In genomic region chr2L:18325120-18325581, dm6 we compare ENCODE assay signal across 1 fruit fly cellular context.
A peak's percentile ranks its signal among the peaks of the same experiment; 100 is the strongest.
TF ChIP-seq lines count a peak whose summit lies in the region.

No protein-coding gene starts in this region.

TF ChIP-seq in whole organism, embryonic, 481 proteins besides CTCF, POLR2A, EP300 and RAD21 (continued from another document and continues in another):
- TF ChIP-seq CG1233 (GFP tag; optimal IDR thresholded peaks at IDR 0.05; lab: Kevin White, UChicago): peak; percentile 84
- TF ChIP-seq pfk (GFP tag; optimal IDR thresholded peaks at IDR 0.05; lab: Kevin White, UChicago): no peak
- TF ChIP-seq Stat92E (GFP tag; optimal IDR thresholded peaks at IDR 0.05; lab: Kevin White, UChicago): peak in 1 of 3 experiments; percentile 16
- peak; percentile 22 for TF ChIP-seq Ravus (GFP tag; IDR thresholded peaks at IDR 0.05; lab: Robert Waterston, UW)
- no peak for TF ChIP-seq Sin3A (optimal IDR thresholded peaks at IDR 0.05; lab: Kevin White, UChicago)
- TF ChIP-seq Sry-β (GFP tag; optimal IDR thresholded peaks at IDR 0.05; lab: Kevin White, UChicago): peak; percentile 51
- peak; percentile 72 for TF ChIP-seq tx (GFP tag; optimal IDR thresholded peaks at IDR 0.05; lab: Kevin White, UChicago)
- peak; percentile 39 for TF ChIP-seq mirr (GFP tag; optimal IDR thresholded peaks at IDR 0.05; lab: Kevin White, UChicago)
- TF ChIP-seq sna (GFP tag; IDR thresholded peaks at IDR 0.05; lab: Robert Waterston, UW; ENCODE audit: partially characterized antibody): no peak
- TF ChIP-seq repo (GFP tag; optimal IDR thresholded peaks at IDR 0.05; lab: Kevin White, UChicago): peak; percentile 64
- peak; percentile 70; the same call in 1 of the 2 replicates for TF ChIP-seq sim (GFP tag; IDR thresholded peaks at IDR 0.05; lab: Robert Waterston, UW)
- TF ChIP-seq gro (GFP tag; optimal IDR thresholded peaks at IDR 0.05; lab: Kevin White, UChicago): peak; percentile 6
- peak; percentile 60 for TF ChIP-seq CG6654 (GFP tag; optimal IDR thresholded peaks at IDR 0.05; lab: Kevin White, UChicago)
- TF ChIP-seq CG12391 (tag; optimal IDR thresholded peaks at IDR 0.05; lab: Kevin White, UChicago): peak; percentile 88
- no peak for TF ChIP-seq yki (optimal IDR thresholded peaks at IDR 0.05; lab: Kevin White, UChicago)
- peak; percentile 1 for TF ChIP-seq CG7928 (GFP tag; optimal IDR thresholded peaks at IDR 0.05; lab: Kevin White, UChicago)
- TF ChIP-seq Hmx (GFP tag; optimal IDR thresholded peaks at IDR 0.05; lab: Kevin White, UChicago): peak; percentile 30
- TF ChIP-seq Mad (GFP tag; optimal IDR thresholded peaks at IDR 0.05; lab: Kevin White, UChicago): peak; percentile 74
- TF ChIP-seq CG7271 (tag; optimal IDR thresholded peaks at IDR 0.05; lab: Kevin White, UChicago): no peak
- TF ChIP-seq ind (GFP tag; optimal IDR thresholded peaks at IDR 0.05; lab: Kevin White, UChicago): peak; percentile 88
- peak; percentile 61; the same call in 2 of the 3 replicates for TF ChIP-seq Dbx (GFP tag; IDR thresholded peaks at IDR 0.05; lab: Robert Waterston, UW)
- peak; percentile 84 for TF ChIP-seq NfI (GFP tag; optimal IDR thresholded peaks at IDR 0.05; lab: Kevin White, UChicago)
- peak; percentile 77 for TF ChIP-seq ase (GFP tag; IDR thresholded peaks at IDR 0.05; lab: Robert Waterston, UW)
- peak; percentile 57 for TF ChIP-seq Bteb2 (GFP tag; optimal IDR thresholded peaks at IDR 0.05; lab: Kevin White, UChicago)
- TF ChIP-seq lab (GFP tag; optimal IDR thresholded peaks at IDR 0.05; lab: Kevin White, UChicago): peak; percentile 82
- peak; percentile 63; the same call in 2 of the 3 replicates for TF ChIP-seq jigr1 (GFP tag; IDR thresholded peaks at IDR 0.05; lab: Robert Waterston, UW)
- TF ChIP-seq crp (GFP tag; optimal IDR thresholded peaks at IDR 0.05; lab: Kevin White, UChicago): peak in 1 of 2 experiments; percentile 37
- peak; percentile 74 for TF ChIP-seq CG1792 (GFP tag; optimal IDR thresholded peaks at IDR 0.05; lab: Kevin White, UChicago)
- TF ChIP-seq Dek (tag; optimal IDR thresholded peaks at IDR 0.05; lab: Kevin White, UChicago): peak; percentile 67
- peak; percentile 93 for TF ChIP-seq CG12769 (tag; optimal IDR thresholded peaks at IDR 0.05; lab: Kevin White, UChicago)
- peak; percentile 76; the same call in 1 of the 3 replicates for TF ChIP-seq Mrtf (GFP tag; IDR thresholded peaks at IDR 0.05; lab: Robert Waterston, UW)
- TF ChIP-seq PHDP (tag; optimal IDR thresholded peaks at IDR 0.05; lab: Kevin White, UChicago): peak; percentile 83
- TF ChIP-seq CG7839 (tag; optimal IDR thresholded peaks at IDR 0.05; lab: Kevin White, UChicago): peak; percentile 91
- peak; percentile 43 for TF ChIP-seq Nf-YC (tag; optimal IDR thresholded peaks at IDR 0.05; lab: Kevin White, UChicago)
- TF ChIP-seq CG14860 (GFP tag; IDR thresholded peaks at IDR 0.05; lab: Robert Waterston, UW; ENCODE audit: partially characterized antibody): no peak
- peak; percentile 83 for TF ChIP-seq so (GFP tag; IDR thresholded peaks at IDR 0.05; lab: Robert Waterston, UW)
- no peak for TF ChIP-seq ftz-f1 (GFP tag; optimal IDR thresholded peaks at IDR 0.05; lab: Kevin White, UChicago)
- TF ChIP-seq Rfx (GFP tag; IDR thresholded peaks at IDR 0.05; lab: Robert Waterston, UW): peak; percentile 87
- TF ChIP-seq gsb-n (tag; optimal IDR thresholded peaks at IDR 0.05; lab: Kevin White, UChicago): peak; percentile 84
- TF ChIP-seq CG2129 (GFP tag; IDR thresholded peaks at IDR 0.05; lab: Robert Waterston, UW; ENCODE audit: partially characterized antibody): no peak
- peak; percentile 55 for TF ChIP-seq trh (GFP tag; optimal IDR thresholded peaks at IDR 0.05; lab: Kevin White, UChicago)
- TF ChIP-seq Kr (GFP tag; optimal IDR thresholded peaks at IDR 0.05; lab: Kevin White, UChicago): peak; percentile 51
- peak; percentile 70 for TF ChIP-seq CG4360 (GFP tag; IDR thresholded peaks at IDR 0.05; lab: Robert Waterston, UW)
- TF ChIP-seq chm (GFP tag; IDR thresholded peaks at IDR 0.05; lab: Robert Waterston, UW): peak; percentile 52; the same call in 1 of the 2 replicates
- TF ChIP-seq mam (GFP tag; optimal IDR thresholded peaks at IDR 0.05; lab: Kevin White, UChicago): peak; percentile 75
- peak; percentile 78 for TF ChIP-seq CG14050 (GFP tag; IDR thresholded peaks at IDR 0.05; lab: Robert Waterston, UW)
- TF ChIP-seq CG14667 (GFP tag; IDR thresholded peaks at IDR 0.05; lab: Robert Waterston, UW): no peak; the same call in 1 of the 2 replicates
- TF ChIP-seq Sry-δ (GFP tag; optimal IDR thresholded peaks at IDR 0.05; lab: Kevin White, UChicago): peak; percentile 49
- peak; percentile 84 for TF ChIP-seq Xbp1 (GFP tag; optimal IDR thresholded peaks at IDR 0.05; lab: Kevin White, UChicago)
- TF ChIP-seq esg (GFP tag; conservative IDR thresholded peaks at IDR 0.05; lab: Robert Waterston, UW): peak; percentile 82
- peak in 1 of 2 experiments; percentile 70 for TF ChIP-seq Eip74EF (GFP tag; optimal IDR thresholded peaks at IDR 0.05; lab: Kevin White, UChicago)
- peak; percentile 27 for TF ChIP-seq CG2116 (GFP tag; optimal IDR thresholded peaks at IDR 0.05; lab: Kevin White, UChicago)
- peak; percentile 98 for TF ChIP-seq Med (GFP tag; lab: Kevin White, UChicago)
- TF ChIP-seq CG4328 (GFP tag; optimal IDR thresholded peaks at IDR 0.05; lab: Kevin White, UChicago): peak; percentile 56
- no peak for TF ChIP-seq Tbp (GFP tag; optimal IDR thresholded peaks at IDR 0.05; lab: Kevin White, UChicago)
- peak; percentile 25 for TF ChIP-seq YL-1 (GFP tag; optimal IDR thresholded peaks at IDR 0.05; lab: Kevin White, UChicago)
- TF ChIP-seq ac (GFP tag; optimal IDR thresholded peaks at IDR 0.05; lab: Kevin White, UChicago): peak; percentile 43
- TF ChIP-seq fd3F (GFP tag; optimal IDR thresholded peaks at IDR 0.05; lab: Kevin White, UChicago): peak; percentile 70
- TF ChIP-seq Rx (GFP tag; IDR thresholded peaks at IDR 0.05; lab: Robert Waterston, UW): peak; percentile 77
- TF ChIP-seq CG18764 (GFP tag; optimal IDR thresholded peaks at IDR 0.05; lab: Kevin White, UChicago): peak; percentile 68
- peak; percentile 79 for TF ChIP-seq HmgZ (tag; optimal IDR thresholded peaks at IDR 0.05; lab: Kevin White, UChicago)
- no peak for TF ChIP-seq D (optimal IDR thresholded peaks at IDR 0.05; lab: Kevin White, UChicago)
- TF ChIP-seq D (GFP tag; optimal IDR thresholded peaks at IDR 0.05; lab: Kevin White, UChicago): peak; percentile 81
- peak; percentile 82 for TF ChIP-seq CG7556 (GFP tag; optimal IDR thresholded peaks at IDR 0.05; lab: Kevin White, UChicago)
- TF ChIP-seq CG6765 (GFP tag; optimal IDR thresholded peaks at IDR 0.05; lab: Kevin White, UChicago): peak; percentile 16
- TF ChIP-seq Ssrp (tag; optimal IDR thresholded peaks at IDR 0.05; lab: Kevin White, UChicago): peak; percentile 86
- TF ChIP-seq jumu (GFP tag; optimal IDR thresholded peaks at IDR 0.05; lab: Kevin White, UChicago): peak; percentile 82
- peak; percentile 75 for TF ChIP-seq CG12942 (GFP tag; optimal IDR thresholded peaks at IDR 0.05; lab: Kevin White, UChicago)
- no peak for TF ChIP-seq vnd (GFP tag; IDR thresholded peaks at IDR 0.05; lab: Robert Waterston, UW; ENCODE audit: partially characterized antibody)
- peak in 1 of 2 experiments; percentile 5 for TF ChIP-seq insv (GFP tag; optimal IDR thresholded peaks at IDR 0.05; lab: Kevin White, UChicago)
- TF ChIP-seq CG5953 (GFP tag; IDR thresholded peaks at IDR 0.05; lab: Robert Waterston, UW): peak; percentile 84
- TF ChIP-seq CG7786 (GFP tag; optimal IDR thresholded peaks at IDR 0.05; lab: Kevin White, UChicago): peak; percentile 80
- TF ChIP-seq nau (GFP tag; optimal IDR thresholded peaks at IDR 0.05; lab: Kevin White, UChicago): peak; percentile 78
- peak; percentile 68 for TF ChIP-seq bowl (GFP tag; IDR thresholded peaks at IDR 0.05; lab: Robert Waterston, UW)
- peak; percentile 74 for TF ChIP-seq CG18476 (GFP tag; optimal IDR thresholded peaks at IDR 0.05; lab: Kevin White, UChicago)
- peak; percentile 13 for TF ChIP-seq cg (GFP tag; optimal IDR thresholded peaks at IDR 0.05; lab: Kevin White, UChicago)
- no peak for TF ChIP-seq CG13894 (tag; optimal IDR thresholded peaks at IDR 0.05; lab: Kevin White, UChicago)
- peak; percentile 89 for TF ChIP-seq CG2678 (tag; optimal IDR thresholded peaks at IDR 0.05; lab: Kevin White, UChicago)
- TF ChIP-seq CG9797 (GFP tag; optimal IDR thresholded peaks at IDR 0.05; lab: Kevin White, UChicago): no peak
- no peak for TF ChIP-seq emc (GFP tag; optimal IDR thresholded peaks at IDR 0.05; lab: Kevin White, UChicago)
- peak; percentile 57 for TF ChIP-seq disco-r (GFP tag; optimal IDR thresholded peaks at IDR 0.05; lab: Kevin White, UChicago)
- TF ChIP-seq CG8089 (GFP tag; optimal IDR thresholded peaks at IDR 0.05; lab: Kevin White, UChicago): peak; percentile 84
- TF ChIP-seq Abd-B (GFP tag; optimal IDR thresholded peaks at IDR 0.05; lab: Kevin White, UChicago): peak; percentile 74
- peak; percentile 98 for TF ChIP-seq sens (GFP tag; lab: Kevin White, UChicago)
- TF ChIP-seq fu2 (GFP tag; optimal IDR thresholded peaks at IDR 0.05; lab: Kevin White, UChicago): peak; percentile 43
- TF ChIP-seq lov (optimal IDR thresholded peaks at IDR 0.05; lab: Kevin White, UChicago): no peak
- TF ChIP-seq lov (GFP tag; IDR thresholded peaks at IDR 0.05; lab: Robert Waterston, UW): peak; percentile 82
- TF ChIP-seq CG6683 (GFP tag; optimal IDR thresholded peaks at IDR 0.05; lab: Kevin White, UChicago): peak; percentile 30
- TF ChIP-seq al (GFP tag; IDR thresholded peaks at IDR 0.05; lab: Robert Waterston, UW): 0 out of 2 replicates have a peak, but pooled peaks have one; percentile 14
- TF ChIP-seq Antp (GFP tag; optimal IDR thresholded peaks at IDR 0.05; lab: Kevin White, UChicago): peak; percentile 85
- peak; percentile 86 for TF ChIP-seq tap (tag; optimal IDR thresholded peaks at IDR 0.05; lab: Kevin White, UChicago)
- peak; percentile 77 for TF ChIP-seq peb (GFP tag; IDR thresholded peaks at IDR 0.05; lab: Robert Waterston, UW)
- TF ChIP-seq CG7745 (tag; optimal IDR thresholded peaks at IDR 0.05; lab: Kevin White, UChicago): no peak
- TF ChIP-seq CG43689 (GFP tag; IDR thresholded peaks at IDR 0.05; lab: Robert Waterston, UW): peak; percentile 72
- no peak for TF ChIP-seq Doc3 (GFP tag; IDR thresholded peaks at IDR 0.05; lab: Robert Waterston, UW; ENCODE audit: partially characterized antibody)
- TF ChIP-seq ken (GFP tag; IDR thresholded peaks at IDR 0.05; lab: Robert Waterston, UW): peak; percentile 85; the same call in 2 of the 3 replicates
- peak; percentile 68 for TF ChIP-seq CG3847 (GFP tag; IDR thresholded peaks at IDR 0.05; lab: Robert Waterston, UW)
- TF ChIP-seq usp (GFP tag; optimal IDR thresholded peaks at IDR 0.05; lab: Kevin White, UChicago): no peak
- TF ChIP-seq Aef1 (GFP tag; IDR thresholded peaks at IDR 0.05; lab: Robert Waterston, UW): peak; percentile 77
- peak; percentile 73 for TF ChIP-seq Hmr (GFP tag; optimal IDR thresholded peaks at IDR 0.05; lab: Kevin White, UChicago)
- TF ChIP-seq phol (tag; optimal IDR thresholded peaks at IDR 0.05; lab: Kevin White, UChicago): peak; percentile 88
- TF ChIP-seq Atf-2 (GFP tag; optimal IDR thresholded peaks at IDR 0.05; lab: Kevin White, UChicago): peak; percentile 85
- peak; percentile 85 for TF ChIP-seq CG15601 (tag; optimal IDR thresholded peaks at IDR 0.05; lab: Kevin White, UChicago)
- TF ChIP-seq sd (tag; optimal IDR thresholded peaks at IDR 0.05; lab: Kevin White, UChicago): peak; percentile 66
- TF ChIP-seq CG4424 (GFP tag; optimal IDR thresholded peaks at IDR 0.05; lab: Kevin White, UChicago): peak; percentile 84
- TF ChIP-seq sisA (GFP tag; IDR thresholded peaks at IDR 0.05; lab: Robert Waterston, UW): peak; percentile 89
- no peak for TF ChIP-seq cad (GFP tag; optimal IDR thresholded peaks at IDR 0.05; lab: Kevin White, UChicago)
- peak; percentile 81 for TF ChIP-seq CG12659 (GFP tag; optimal IDR thresholded peaks at IDR 0.05; lab: Kevin White, UChicago)
- TF ChIP-seq CG2120 (GFP tag; optimal IDR thresholded peaks at IDR 0.05; lab: Kevin White, UChicago): peak; percentile 70
- peak; percentile 73 for TF ChIP-seq croc (GFP tag; conservative IDR thresholded peaks at IDR 0.05; lab: Robert Waterston, UW)
- peak; percentile 89 for TF ChIP-seq CG10366 (GFP tag; IDR thresholded peaks at IDR 0.05; lab: Robert Waterston, UW)
- TF ChIP-seq stwl (tag; optimal IDR thresholded peaks at IDR 0.05; lab: Kevin White, UChicago): peak; percentile 0
- peak; percentile 58 for TF ChIP-seq Gsc (GFP tag; IDR thresholded peaks at IDR 0.05; lab: Robert Waterston, UW)
- peak; percentile 82 for TF ChIP-seq CG8924 (tag; optimal IDR thresholded peaks at IDR 0.05; lab: Kevin White, UChicago)
- no peak for TF ChIP-seq Dip2 (GFP tag; IDR thresholded peaks at IDR 0.05; lab: Robert Waterston, UW)
- 0 out of 2 replicates have a peak, but pooled peaks have one; percentile 28 for TF ChIP-seq CG11085 (GFP tag; IDR thresholded peaks at IDR 0.05; lab: Robert Waterston, UW)
- TF ChIP-seq CG18599 (GFP tag; optimal IDR thresholded peaks at IDR 0.05; lab: Kevin White, UChicago): peak; percentile 81
- peak; percentile 38 for TF ChIP-seq run (tag; optimal IDR thresholded peaks at IDR 0.05; lab: Kevin White, UChicago)
- TF ChIP-seq org-1 (GFP tag; optimal IDR thresholded peaks at IDR 0.05; lab: Kevin White, UChicago): peak; percentile 71
- peak; percentile 81 for TF ChIP-seq wor (GFP tag; IDR thresholded peaks at IDR 0.05; lab: Robert Waterston, UW)
- no peak for TF ChIP-seq fru (optimal IDR thresholded peaks at IDR 0.05; lab: Kevin White, UChicago)
- TF ChIP-seq CG30431 (GFP tag; optimal IDR thresholded peaks at IDR 0.05; lab: Kevin White, UChicago): peak; percentile 70
- peak; percentile 80 for TF ChIP-seq Side (GFP tag; optimal IDR thresholded peaks at IDR 0.05; lab: Kevin White, UChicago)
- peak; percentile 49; the same call in 1 of the 2 replicates for TF ChIP-seq dan (GFP tag; IDR thresholded peaks at IDR 0.05; lab: Robert Waterston, UW)
- TF ChIP-seq grn (GFP tag; optimal IDR thresholded peaks at IDR 0.05; lab: Kevin White, UChicago): peak; percentile 98
- peak; percentile 53 for TF ChIP-seq CG4617 (GFP tag; optimal IDR thresholded peaks at IDR 0.05; lab: Kevin White, UChicago; ENCODE audit: borderline replicate concordance)
- TF ChIP-seq BtbVII (GFP tag; optimal IDR thresholded peaks at IDR 0.05; lab: Kevin White, UChicago): peak; percentile 75
- peak; percentile 88 for TF ChIP-seq CG30403 (GFP tag; optimal IDR thresholded peaks at IDR 0.05; lab: Kevin White, UChicago)
- TF ChIP-seq CG7987 (GFP tag; optimal IDR thresholded peaks at IDR 0.05; lab: Kevin White, UChicago): peak; percentile 60
- no peak for TF ChIP-seq CG17912 (GFP tag; optimal IDR thresholded peaks at IDR 0.05; lab: Kevin White, UChicago)
- TF ChIP-seq NK7.1 (GFP tag; optimal IDR thresholded peaks at IDR 0.05; lab: Kevin White, UChicago): peak; percentile 62
